Fruit fly (Drosophila melanogaster) whole organism, embryonic: ENCODE measurements around the gene CG15894.
A peak's percentile ranks its signal among the peaks of the same experiment; 100 is the strongest.

ENCODE experiments used
- B-H1 ChIP-seq: fragments of 200-800 bp; sonication (Bioruptor generic); IDR thresholded peaks from 3 replicates; pipeline ENCODE4 v1.3.6; 2022; ENCODE audit warnings: missing biosample characterization, missing genetic modification characterization
- CG10321 ChIP-seq: fragments of 200-800 bp; sonication (Bioruptor generic); IDR thresholded peaks from 2 replicates; pipeline ENCODE4 v1.3.6; 2022; ENCODE audit warnings: missing biosample characterization, missing genetic modification characterization
- CG10462 ChIP-seq: fragments of 200-800 bp; sonication (Bioruptor generic); optimal IDR thresholded peaks from 2 replicates; lab custom pipeline; 2016; ENCODE audit warnings: missing biosample characterization, missing genetic modification characterization
- CG1603 ChIP-seq: fragments of 200-800 bp; sonication (Bioruptor generic); optimal IDR thresholded peaks from 2 replicates; lab custom pipeline; 2019; ENCODE audit warnings: missing biosample characterization, mild to moderate bottlenecking, missing genetic modification characterization, moderate library complexity
- CG16815 ChIP-seq: fragments of 200-800 bp; sonication (Bioruptor generic); optimal IDR thresholded peaks from 3 replicates; lab custom pipeline; 2017; ENCODE audit warnings: missing biosample characterization, mild to moderate bottlenecking, missing genetic modification characterization
- CG17612 ChIP-seq: fragments of 200-800 bp; sonication (Bioruptor generic); IDR thresholded peaks from 2 replicates; pipeline ENCODE4 v1.3.6; 2022; ENCODE audit warnings: missing biosample characterization, missing genetic modification characterization
- CG18262 ChIP-seq: fragments of 200-800 bp; optimal IDR thresholded peaks from 3 replicates; lab custom pipeline; 2019; ENCODE audit warnings: missing biosample characterization, mild to moderate bottlenecking, missing genetic modification characterization, moderate library complexity
- CG31441 ChIP-seq: fragments of 200-800 bp; sonication (Bioruptor generic); IDR thresholded peaks from 2 replicates; pipeline ENCODE4 v1.3.6; 2022; ENCODE audit warnings: missing biosample characterization, missing genetic modification characterization
- CG3847 ChIP-seq: fragments of 200-800 bp; sonication (Bioruptor generic); IDR thresholded peaks from 2 replicates; pipeline ENCODE4 v1.3.6; 2022; ENCODE audit warnings: missing biosample characterization, missing genetic modification characterization
- CG4424 ChIP-seq: fragments of 200-800 bp; sonication (Bioruptor generic); optimal IDR thresholded peaks from 3 replicates; lab custom pipeline; 2016; ENCODE audit warnings: missing biosample characterization, missing genetic modification characterization
- CG5953 ChIP-seq: fragments of 200-800 bp; sonication (Bioruptor generic); IDR thresholded peaks from 2 replicates; pipeline ENCODE4 v1.3.6; 2022; ENCODE audit warnings: missing biosample characterization, missing genetic modification characterization
- CG6654 ChIP-seq: fragments of 200-800 bp; sonication (Bioruptor generic); optimal IDR thresholded peaks from 2 replicates; lab custom pipeline; 2017; ENCODE audit warnings: missing biosample characterization, mild to moderate bottlenecking, missing genetic modification characterization
- CG7271 ChIP-seq: fragments of 200-800 bp; sonication (Bioruptor generic); optimal IDR thresholded peaks from 2 replicates; lab custom pipeline; 2018; ENCODE audit warnings: missing biosample characterization, mild to moderate bottlenecking, missing genetic modification characterization, moderate library complexity
- CG9437 ChIP-seq: fragments of 200-800 bp; sonication (Bioruptor generic); optimal IDR thresholded peaks from 2 replicates; lab custom pipeline; 2018; ENCODE audit warnings: missing biosample characterization, mild to moderate bottlenecking, missing genetic modification characterization
- CG9876 ChIP-seq: fragments of 200-800 bp; sonication (Bioruptor generic); optimal IDR thresholded peaks from 2 replicates; lab custom pipeline; 2016; ENCODE audit warnings: missing biosample characterization, missing genetic modification characterization
- CHES-1-like ChIP-seq: fragments of 200-800 bp; sonication (Bioruptor generic); optimal IDR thresholded peaks from 2 replicates; lab custom pipeline; 2016; ENCODE audit warnings: missing biosample characterization, missing genetic modification characterization
- Camta ChIP-seq: fragments of 200-800 bp; sonication (Bioruptor generic); optimal IDR thresholded peaks from 2 replicates; lab custom pipeline; 2016; ENCODE audit warnings: missing biosample characterization, missing genetic modification characterization
- D19B ChIP-seq: fragments of 200-800 bp; sonication (Bioruptor generic); optimal IDR thresholded peaks from 2 replicates; lab custom pipeline; 2017; ENCODE audit warnings: missing biosample characterization, mild to moderate bottlenecking, missing genetic modification characterization
- Dref ChIP-seq: fragments of 200-800 bp; sonication (Bioruptor generic); IDR thresholded peaks from 2 replicates; pipeline ENCODE4 v1.3.6; 2022; ENCODE audit warnings: missing biosample characterization, missing genetic modification characterization
- E2f2 ChIP-seq: fragments of 200-800 bp; sonication (Bioruptor generic); IDR thresholded peaks from 2 replicates; pipeline ENCODE4 v1.3.6; 2022; ENCODE audit warnings: missing biosample characterization, missing genetic modification characterization
- Gsc ChIP-seq: fragments of 200-800 bp; sonication (Bioruptor generic); IDR thresholded peaks from 2 replicates; pipeline ENCODE4 v1.3.6; 2022; ENCODE audit warnings: missing biosample characterization, missing genetic modification characterization
- HLH54F ChIP-seq: fragments of 200-800 bp; sonication (Bioruptor generic); optimal IDR thresholded peaks from 3 replicates; lab custom pipeline; 2016; ENCODE audit warnings: missing biosample characterization, missing genetic modification characterization
- HmgD ChIP-seq: fragments of 200-800 bp; sonication (Bioruptor generic); optimal IDR thresholded peaks from 3 replicates; lab custom pipeline; 2016; ENCODE audit warnings: missing biosample characterization, missing genetic modification characterization
- HmgZ ChIP-seq: fragments of 200-800 bp; sonication (Bioruptor generic); optimal IDR thresholded peaks from 2 replicates; lab custom pipeline; 2018; ENCODE audit warnings: missing biosample characterization, mild to moderate bottlenecking, missing genetic modification characterization
- Hr3 ChIP-seq: fragments of 200-800 bp; sonication (Bioruptor generic); optimal IDR thresholded peaks from 3 replicates; lab custom pipeline; 2016; ENCODE audit warnings: missing biosample characterization, missing genetic modification characterization
- Ssrp ChIP-seq: fragments of 200-800 bp; sonication (Bioruptor generic); optimal IDR thresholded peaks from 2 replicates; lab custom pipeline; 2018; ENCODE audit warnings: missing biosample characterization, mild to moderate bottlenecking, missing genetic modification characterization, moderate library complexity
- ab ChIP-seq: fragments of 200-800 bp; sonication (Bioruptor generic); optimal IDR thresholded peaks from 2 replicates; lab custom pipeline; 2016; ENCODE audit warnings: missing biosample characterization, missing genetic modification characterization
- amos ChIP-seq: fragments of 200-800 bp; sonication (Bioruptor generic); IDR thresholded peaks from 2 replicates; pipeline ENCODE4 v1.3.6; 2022; ENCODE audit warnings: missing biosample characterization, missing genetic modification characterization; ENCODE audit not compliant: partially characterized antibody
- ara ChIP-seq: fragments of 200-800 bp; sonication (Bioruptor generic); IDR thresholded peaks from 2 replicates; pipeline ENCODE4 v1.3.6; 2022; ENCODE audit warnings: missing biosample characterization, missing genetic modification characterization
- ase ChIP-seq: fragments of 200-800 bp; sonication (Bioruptor generic); IDR thresholded peaks from 3 replicates; pipeline ENCODE4 v1.3.6; 2022; ENCODE audit warnings: missing biosample characterization, missing genetic modification characterization
- az2 ChIP-seq: fragments of 200-800 bp; sonication (Bioruptor generic); optimal IDR thresholded peaks from 3 replicates; lab custom pipeline; 2016; ENCODE audit warnings: missing biosample characterization, missing genetic modification characterization
- bigmax ChIP-seq: fragments of 200-800 bp; sonication (Bioruptor generic); optimal IDR thresholded peaks from 2 replicates; lab custom pipeline; 2018; ENCODE audit warnings: missing biosample characterization, mild to moderate bottlenecking, missing genetic modification characterization
- bsh ChIP-seq, 2 experiments: fragments of 200-800 bp; sonication (Bioruptor generic); optimal IDR thresholded peaks; 2 replicates each; lab custom pipeline; 2017 to 2018; ENCODE audit warnings: mild to moderate bottlenecking in 2 of 2, missing biosample characterization in 2 of 2, missing genetic modification characterization in 2 of 2, moderate library complexity in 1 of 2
- crol ChIP-seq: fragments of 200-800 bp; sonication (Bioruptor generic); IDR thresholded peaks from 2 replicates; pipeline ENCODE4 v1.3.6; 2022; ENCODE audit warnings: missing biosample characterization, missing genetic modification characterization
- dysf ChIP-seq: fragments of 200-800 bp; sonication (Bioruptor generic); IDR thresholded peaks from 3 replicates; pipeline ENCODE4 v1.3.6; 2022; ENCODE audit warnings: missing biosample characterization, missing genetic modification characterization
- esg ChIP-seq: fragments of 200-800 bp; sonication (Bioruptor generic); conservative IDR thresholded peaks from 2 replicates; pipeline ENCODE4 v1.3.6; 2022; ENCODE audit warnings: missing biosample characterization, missing genetic modification characterization
- grau ChIP-seq: fragments of 200-800 bp; optimal IDR thresholded peaks from 3 replicates; lab custom pipeline; 2019; ENCODE audit warnings: missing biosample characterization, mild to moderate bottlenecking, missing genetic modification characterization, moderate library complexity
- hbn ChIP-seq: fragments of 200-800 bp; sonication (Bioruptor generic); IDR thresholded peaks from 2 replicates; pipeline ENCODE4 v1.3.6; 2022; ENCODE audit warnings: missing biosample characterization, missing genetic modification characterization; ENCODE audit not compliant: partially characterized antibody
- insv ChIP-seq, 2 experiments: fragments of 200-800 bp; sonication (Bioruptor generic); optimal IDR thresholded peaks; 3 replicates each; lab custom pipeline; 2016 to 2018; ENCODE audit warnings: missing biosample characterization in 2 of 2, missing genetic modification characterization in 2 of 2
- kay ChIP-seq: fragments of 200-800 bp; sonication (Bioruptor generic); optimal IDR thresholded peaks from 2 replicates; lab custom pipeline; 2016; ENCODE audit warnings: missing biosample characterization, missing genetic modification characterization
- lilli ChIP-seq: fragments of 200-800 bp; sonication (Bioruptor generic); optimal IDR thresholded peaks from 3 replicates; lab custom pipeline; 2016; ENCODE audit warnings: missing biosample characterization, missing genetic modification characterization
- luna ChIP-seq: fragments of 200-800 bp; sonication (Bioruptor generic); optimal IDR thresholded peaks from 2 replicates; lab custom pipeline; 2016; ENCODE audit warnings: missing biosample characterization, missing genetic modification characterization
- pita ChIP-seq: fragments of 200-800 bp; sonication (Bioruptor generic); optimal IDR thresholded peaks from 2 replicates; lab custom pipeline; 2017; ENCODE audit warnings: missing biosample characterization, mild to moderate bottlenecking, missing genetic modification characterization
- psq ChIP-seq: fragments of 200-800 bp; sonication (Bioruptor generic); optimal IDR thresholded peaks from 2 replicates; lab custom pipeline; 2017; ENCODE audit warnings: missing biosample characterization, missing genetic modification characterization
- rib ChIP-seq: fragments of 200-800 bp; sonication (Bioruptor generic); IDR thresholded peaks from 2 replicates; pipeline ENCODE4 v1.3.6; 2022; ENCODE audit warnings: missing biosample characterization, missing genetic modification characterization
- sc ChIP-seq, 3 experiments: fragments of >200 bp in 2 of 3; fragments of 200-800 bp in 1 of 3; sonication (Bioruptor generic) in 1 of 3; optimal IDR thresholded peaks; 2 replicates in 2 of 3; 3 replicates in 1 of 3; lab custom pipeline; 2017; ENCODE audit warnings: mild to moderate bottlenecking in 1 of 3, missing biosample characterization in 1 of 3, missing genetic modification characterization in 1 of 3, missing genetic modification reagents in 1 of 3
- slou ChIP-seq: fragments of 200-800 bp; sonication (Bioruptor generic); optimal IDR thresholded peaks from 3 replicates; lab custom pipeline; 2016; ENCODE audit warnings: missing biosample characterization, missing genetic modification characterization
- sqz ChIP-seq: fragments of 200-800 bp; sonication (Bioruptor generic); optimal IDR thresholded peaks from 3 replicates; lab custom pipeline; 2018; ENCODE audit warnings: missing biosample characterization, mild to moderate bottlenecking, missing genetic modification characterization
- stwl ChIP-seq: fragments of 200-800 bp; sonication (Bioruptor generic); optimal IDR thresholded peaks from 3 replicates; lab custom pipeline; 2018; ENCODE audit warnings: missing biosample characterization, mild to moderate bottlenecking, missing genetic modification characterization, moderate library complexity
- unpg ChIP-seq: fragments of 200-800 bp; sonication (Bioruptor generic); optimal IDR thresholded peaks from 3 replicates; lab custom pipeline; 2018; ENCODE audit warnings: missing biosample characterization, mild to moderate bottlenecking, missing genetic modification characterization, moderate library complexity

Gene CG15894

dm6 chrX:6339970-6340548 lies 31.0 kb downstream of the CG15894 start (continued):
- TF ChIP-seq ara (peak; percentile 62; the same call in 1 of the 2 replicates), slou (no peak), CG9876 (GFP tag; lab: Kevin White, UChicago) (no peak), insv (GFP tag; optimal IDR thresholded peaks at IDR 0.05; lab: Kevin White, UChicago) (no peak), bigmax (GFP tag; lab: Kevin White, UChicago) (no peak), CG3847 (GFP tag; lab: Robert Waterston, UW) (peak; percentile 45), B-H1 (peak; percentile 32; the same call in 2 of the 3 replicates), esg (GFP tag; lab: Robert Waterston, UW) (peak; percentile 56), Gsc (GFP tag; lab: Robert Waterston, UW) (0 out of 2 replicates have a peak, but pooled peaks have one; percentile 18), pita (GFP tag; lab: Kevin White, UChicago) (no peak), CG6654 (GFP tag; lab: Kevin White, UChicago) (no peak), Camta (GFP tag; lab: Kevin White, UChicago) (peak; percentile 37), CG4424 (GFP tag; lab: Kevin White, UChicago) (peak; percentile 11), lilli (peak; percentile 59), CHES-1-like (no peak), E2f2 (GFP tag; lab: Robert Waterston, UW) (no peak), rib (GFP tag; lab: Robert Waterston, UW) (peak; percentile 25; the same call in 1 of the 2 replicates), crol (peak; percentile 44), CG31441 (GFP tag; lab: Robert Waterston, UW) (no peak), CG9437 (no peak), HmgD (GFP tag; lab: Kevin White, UChicago) (no peak), unpg (GFP tag; lab: Kevin White, UChicago) (peak; percentile 62), az2 (GFP tag; lab: Kevin White, UChicago) (peak; percentile 2), psq (peak; percentile 93), CG16815 (GFP tag; lab: Kevin White, UChicago) (no peak), bsh (GFP tag; optimal IDR thresholded peaks at IDR 0.05; lab: Kevin White, UChicago) (peak in 1 of 2 experiments; percentile 73), luna (GFP tag; lab: Kevin White, UChicago) (no peak), HLH54F (peak; percentile 47), sqz (no peak), CG1603 (tag; lab: Kevin White, UChicago) (peak; percentile 68), dysf (GFP tag; lab: Robert Waterston, UW) (peak; percentile 67), sc (optimal IDR thresholded peaks at IDR 0.05; lab: Kevin White, UChicago) (no peak), sc (GFP tag; optimal IDR thresholded peaks at IDR 0.05; lab: Kevin White, UChicago) (no peak), CG5953 (GFP tag; lab: Robert Waterston, UW) (no peak), HmgZ (tag; lab: Kevin White, UChicago) (peak; percentile 25), stwl (tag; lab: Kevin White, UChicago) (no peak), Dref (GFP tag; lab: Robert Waterston, UW) (no peak), CG10462 (no peak), CG18262 (peak; percentile 35), CG7271 (tag; lab: Kevin White, UChicago) (no peak), D19B (GFP tag; lab: Kevin White, UChicago) (no peak), Ssrp (tag; lab: Kevin White, UChicago) (peak; percentile 46), CG17612 (GFP tag; lab: Robert Waterston, UW) (no peak), CG10321 (GFP tag; lab: Robert Waterston, UW) (no peak), hbn (GFP tag; lab: Robert Waterston, UW) (no peak), kay (no peak), amos (no peak), grau (tag; lab: Kevin White, UChicago) (peak; percentile 63), ab (GFP tag; lab: Kevin White, UChicago) (no peak), ase (peak; percentile 59; the same call in 2 of the 3 replicates), Hr3 (GFP tag; lab: Kevin White, UChicago) (no peak)
